Worm (Caenorhabditis elegans) whole organism, late embryonic: ENCODE measurements around the gene C07A4.2.

Source experiments
- C08G9.2 ChIP-seq: sonication (generic microtip); optimal IDR thresholded peaks from 2 replicates; lab custom pipeline; 2016; ENCODE audit warnings: mild to moderate bottlenecking, missing genetic modification characterization, moderate library complexity, missing compliant biosample characterization
- K09A11.1 ChIP-seq: sonication (generic microtip); optimal IDR thresholded peaks from 2 replicates; lab custom pipeline; 2017; ENCODE audit warnings: antibody characterized with exemption, mild to moderate bottlenecking, missing genetic modification characterization, missing compliant biosample characterization; ENCODE audit not compliant: insufficient read depth
- T23F11.4 ChIP-seq: fragments of 200-800 bp; sonication (Bioruptor generic); optimal IDR thresholded peaks from 2 replicates; lab custom pipeline; 2018; ENCODE audit warnings: mild to moderate bottlenecking, missing genetic modification characterization, missing compliant biosample characterization
- Y22D7AL.16 ChIP-seq: sonication (generic microtip); optimal IDR thresholded peaks from 2 replicates; lab custom pipeline; 2016; ENCODE audit warnings: missing genetic modification characterization, missing compliant biosample characterization
- ahr-1 ChIP-seq: sonication (generic microtip); optimal IDR thresholded peaks from 2 replicates; lab custom pipeline; 2016; ENCODE audit warnings: missing genetic modification characterization, missing compliant biosample characterization
- ceh-19 ChIP-seq: fragments of 200-800 bp; sonication (Bioruptor generic); optimal IDR thresholded peaks from 2 replicates; lab custom pipeline; 2018; ENCODE audit warnings: mild to moderate bottlenecking, missing genetic modification characterization, missing compliant biosample characterization
- ceh-2 ChIP-seq: sonication (generic microtip); optimal IDR thresholded peaks from 2 replicates; lab custom pipeline; 2016; ENCODE audit warnings: missing genotype, missing genetic modification characterization, missing compliant biosample characterization
- ceh-22 ChIP-seq: sonication (generic microtip); optimal IDR thresholded peaks from 2 replicates; lab custom pipeline; 2017; ENCODE audit warnings: missing biosample characterization, missing genetic modification characterization
- ceh-31 ChIP-seq: sonication (generic microtip); optimal IDR thresholded peaks from 2 replicates; lab custom pipeline; 2016; ENCODE audit warnings: missing genetic modification characterization, missing compliant biosample characterization
- ceh-34 ChIP-seq: sonication (generic microtip); optimal IDR thresholded peaks from 2 replicates; lab custom pipeline; 2016; ENCODE audit warnings: mild to moderate bottlenecking, missing genetic modification characterization, missing compliant biosample characterization
- ceh-45 ChIP-seq: fragments of 200-800 bp; sonication (Bioruptor generic); IDR thresholded peaks from 2 replicates; pipeline ENCODE4 v1.3.6; 2022; ENCODE audit warnings: missing genetic modification reagents, missing genetic modification characterization, missing compliant biosample characterization
- ceh-6 ChIP-seq: fragments of 200-800 bp; sonication (Bioruptor generic); optimal IDR thresholded peaks from 2 replicates; lab custom pipeline; 2018; ENCODE audit warnings: mild to moderate bottlenecking, missing genetic modification characterization, missing compliant biosample characterization
- ceh-9 ChIP-seq: sonication (generic microtip); optimal IDR thresholded peaks from 2 replicates; lab custom pipeline; 2016; ENCODE audit warnings: mild to moderate bottlenecking, missing genetic modification characterization, inconsistent platforms, missing compliant biosample characterization
- dve-1 ChIP-seq: sonication (generic microtip); optimal IDR thresholded peaks from 2 replicates; lab custom pipeline; 2017; ENCODE audit warnings: antibody characterized with exemption, mild to moderate bottlenecking, missing genetic modification characterization, missing compliant biosample characterization
- elt-2 ChIP-seq: sonication (generic microtip); optimal IDR thresholded peaks from 2 replicates; lab custom pipeline; 2016; ENCODE audit warnings: missing genetic modification reagents, missing genetic modification characterization, missing compliant biosample characterization
- elt-4 ChIP-seq: sonication (generic microtip); optimal IDR thresholded peaks from 2 replicates; lab custom pipeline; 2016; ENCODE audit warnings: missing genetic modification characterization, missing compliant biosample characterization
- fax-1 ChIP-seq: sonication (generic microtip); optimal IDR thresholded peaks from 2 replicates; lab custom pipeline; 2016; ENCODE audit warnings: missing genotype, missing genetic modification characterization, missing compliant biosample characterization
- fkh-10 ChIP-seq: fragments of 150-350 bp; optimal IDR thresholded peaks from 2 replicates; lab custom pipeline; 2014; ENCODE audit warnings: missing biosample characterization, missing genetic modification reagents, missing genetic modification characterization
- fkh-6 ChIP-seq: sonication (generic microtip); optimal IDR thresholded peaks from 2 replicates; lab custom pipeline; 2016; ENCODE audit warnings: missing genetic modification characterization, missing compliant biosample characterization
- hlh-30 ChIP-seq: sonication (generic microtip); optimal IDR thresholded peaks from 2 replicates; lab custom pipeline; 2017; ENCODE audit warnings: antibody characterized with exemption, missing genetic modification characterization, missing compliant biosample characterization; ENCODE audit not compliant: insufficient read depth
- lim-6 ChIP-seq: sonication (generic microtip); optimal IDR thresholded peaks from 2 replicates; lab custom pipeline; 2016; ENCODE audit warnings: missing genetic modification characterization, missing compliant biosample characterization
- lin-11 ChIP-seq: fragments of 200-800 bp; sonication (Bioruptor generic); optimal IDR thresholded peaks from 2 replicates; lab custom pipeline; 2018; ENCODE audit warnings: mild to moderate bottlenecking, missing genetic modification characterization, missing compliant biosample characterization
- madf-2 ChIP-seq: sonication (generic microtip); optimal IDR thresholded peaks from 2 replicates; lab custom pipeline; 2017; ENCODE audit warnings: missing genetic modification characterization, missing compliant biosample characterization
- nhr-232 ChIP-seq: sonication (generic microtip); optimal IDR thresholded peaks from 2 replicates; lab custom pipeline; 2016; ENCODE audit warnings: missing genetic modification characterization, missing compliant biosample characterization
- pat-9 ChIP-seq: fragments of 200-800 bp; sonication (Bioruptor generic); optimal IDR thresholded peaks from 2 replicates; lab custom pipeline; 2018; ENCODE audit warnings: mild to moderate bottlenecking, missing genetic modification characterization, moderate library complexity, missing compliant biosample characterization
- pha-2 ChIP-seq: sonication (generic microtip); optimal IDR thresholded peaks from 2 replicates; lab custom pipeline; 2017; ENCODE audit warnings: mild to moderate bottlenecking, missing genetic modification characterization, missing compliant biosample characterization
- pha-4 ChIP-seq: fragments of 150-350 bp; optimal IDR thresholded peaks from 2 replicates; lab custom pipeline; 2018; ENCODE audit warnings: missing biosample characterization, missing genetic modification reagents, missing genetic modification characterization
- pros-1 ChIP-seq: fragments of 150-350 bp; optimal IDR thresholded peaks from 2 replicates; lab custom pipeline; 2014; ENCODE audit warnings: missing biosample characterization, missing genetic modification reagents, missing genetic modification characterization
- rnt-1 ChIP-seq: sonication (generic microtip); optimal IDR thresholded peaks from 2 replicates; lab custom pipeline; 2016; ENCODE audit warnings: missing genetic modification characterization, missing compliant biosample characterization
- sdc-2 ChIP-seq: sonication (generic microtip); optimal IDR thresholded peaks from 2 replicates; lab custom pipeline; 2016; ENCODE audit warnings: missing genotype, missing genetic modification characterization, missing compliant biosample characterization
- syd-9 ChIP-seq: sonication (generic microtip); optimal IDR thresholded peaks from 2 replicates; lab custom pipeline; 2016; ENCODE audit warnings: mild to moderate bottlenecking, missing genetic modification characterization, moderate library complexity, missing compliant biosample characterization
- tbx-7 ChIP-seq: sonication (generic microtip); optimal IDR thresholded peaks from 2 replicates; lab custom pipeline; 2016; ENCODE audit warnings: missing genotype, missing genetic modification characterization, missing compliant biosample characterization
- unc-42 ChIP-seq: sonication (generic microtip); optimal IDR thresholded peaks from 2 replicates; lab custom pipeline; 2016; ENCODE audit warnings: missing genotype, missing genetic modification characterization, missing compliant biosample characterization
- unc-55 ChIP-seq: sonication (generic microtip); optimal IDR thresholded peaks from 2 replicates; lab custom pipeline; 2017; ENCODE audit warnings: missing biosample characterization, missing genetic modification reagents, missing genetic modification characterization
- ztf-16 ChIP-seq: sonication (generic microtip); optimal IDR thresholded peaks from 2 replicates; lab custom pipeline; 2017; ENCODE audit warnings: missing genetic modification characterization, missing compliant biosample characterization

C07A4.2 gene

DNA sequence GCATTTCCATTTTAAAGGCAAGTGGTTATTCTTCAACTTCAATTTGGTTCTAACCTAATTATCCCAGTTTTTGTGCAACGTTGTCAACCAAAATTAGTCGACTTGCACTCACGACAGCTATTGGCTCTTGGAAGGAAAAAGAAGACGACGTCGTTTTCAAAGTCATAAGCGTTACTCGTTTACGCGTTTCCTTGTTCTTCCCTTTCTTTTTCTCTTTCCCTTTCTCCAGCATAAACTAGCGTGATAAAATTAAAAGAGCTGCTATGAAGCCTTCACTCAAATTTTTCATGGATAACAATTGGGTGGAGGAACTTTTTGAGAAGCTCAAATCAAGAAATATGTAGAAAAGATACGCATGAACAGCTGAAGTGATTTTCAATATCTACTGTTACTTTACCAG, 8.8 kb upstream of the C07A4.2 start:
- TF ChIP-seq pat-9 (tag; lab: Kevin White, UChicago) (no peak), unc-42 (tag; lab: Kevin White, UChicago) (peak; percentile 22)

DNA sequence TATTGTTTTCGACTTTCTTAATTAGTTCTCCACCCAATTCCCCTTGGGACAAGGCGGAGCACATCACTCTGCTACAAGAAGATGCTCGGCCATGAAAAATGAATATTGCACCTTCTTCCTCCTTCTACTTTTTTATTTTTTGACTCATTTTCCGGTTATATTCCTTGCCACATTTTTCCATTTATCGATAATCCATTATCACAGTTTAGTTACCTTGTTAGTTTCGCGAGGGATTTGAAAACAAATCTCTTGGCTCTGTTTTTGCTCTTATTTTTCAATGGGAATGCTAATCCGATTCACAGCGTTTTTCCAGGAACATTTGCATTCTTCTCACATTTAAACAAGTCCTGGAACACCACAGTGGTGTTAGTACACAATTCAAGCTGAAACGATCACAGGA, 5.0 kb upstream of the C07A4.2 start, which contains the start of gene rnp-9:
Gene rnp-9 (plus strand): TSS at position 301 of the 400 bp plus-strand sequence.
- TF ChIP-seq K09A11.1 (tag; lab: Kevin White, UChicago) (no peak), sdc-2 (no peak), T23F11.4 (GFP tag; lab: Kevin White, UChicago) (no peak), ceh-2 (tag; lab: Kevin White, UChicago) (no peak), dve-1 (no peak), lin-11 (tag; lab: Kevin White, UChicago) (no peak), ahr-1 (tag; lab: Kevin White, UChicago) (no peak), pros-1 (no peak), rnt-1 (tag; lab: Kevin White, UChicago) (no peak), ceh-19 (GFP tag; lab: Kevin White, UChicago) (no peak), ceh-9 (tag; lab: Kevin White, UChicago) (no peak)

DNA sequence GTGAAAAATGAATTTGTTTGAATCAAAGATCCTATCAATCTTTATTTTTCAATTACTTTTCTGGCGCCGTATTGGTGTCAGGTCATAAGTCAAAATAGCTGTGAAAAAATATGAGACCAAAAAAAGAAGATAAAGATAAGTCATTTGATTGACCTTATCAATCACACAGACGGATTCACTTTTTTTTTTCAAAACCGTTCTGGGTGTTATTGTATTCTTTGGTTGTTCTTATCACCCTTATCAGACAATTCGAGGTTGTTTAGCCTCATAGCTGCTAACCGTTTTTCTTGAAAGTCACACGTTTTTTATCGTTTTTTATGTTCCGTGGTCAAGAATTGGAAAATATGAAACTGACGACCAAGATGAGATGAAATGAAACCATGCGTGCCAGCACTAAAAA, 3.5 kb upstream of the C07A4.2 start:
- no peak for TF ChIP-seq ztf-16 (tag; lab: Kevin White, UChicago)
- no peak for TF ChIP-seq ceh-45 (GFP tag; lab: Robert Waterston, UW)
- no peak for TF ChIP-seq elt-4 (tag; lab: Kevin White, UChicago)
- no peak for TF ChIP-seq madf-2 (tag; lab: Kevin White, UChicago)
- TF ChIP-seq C08G9.2 (tag; lab: Kevin White, UChicago), result no peak
- no peak for TF ChIP-seq ceh-34 (tag; lab: Kevin White, UChicago)
- no peak for TF ChIP-seq Y22D7AL.16 (tag; lab: Kevin White, UChicago)
- no peak for TF ChIP-seq ahr-1 (tag; lab: Kevin White, UChicago)
- no peak for TF ChIP-seq fkh-10 (GFP tag; lab: Kevin White, UChicago)
- no peak for TF ChIP-seq sdc-2
- TF ChIP-seq, all 69 proteins: peak for 0

DNA sequence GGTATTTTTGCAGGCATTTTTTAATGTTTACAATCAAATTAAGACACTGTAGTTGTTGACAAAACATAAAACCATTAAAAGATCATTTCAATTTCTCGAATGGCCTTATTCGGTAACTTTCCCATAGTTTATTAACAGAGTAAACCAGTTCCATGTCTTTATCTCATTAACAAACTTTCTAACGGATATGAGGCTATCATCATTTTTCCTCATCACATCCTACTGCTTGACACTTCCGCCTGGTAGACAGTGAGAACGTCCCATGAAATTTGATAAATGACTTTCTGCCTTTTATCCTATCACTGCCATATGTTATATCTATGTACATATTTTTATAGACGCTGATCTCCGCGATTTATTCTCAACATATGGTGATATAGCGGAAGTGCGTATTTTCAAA, 1.4 kb upstream of the C07A4.2 start:
- TF ChIP-seq nhr-232 (tag; lab: Kevin White, UChicago), result no peak
- TF ChIP-seq tbx-7 (tag; lab: Kevin White, UChicago), result no peak
- TF ChIP-seq ceh-31 (tag; lab: Kevin White, UChicago), result no peak
- no peak for TF ChIP-seq syd-9 (tag; lab: Kevin White, UChicago)
- TF ChIP-seq lim-6, result no peak
- TF ChIP-seq ceh-6, result no peak
- TF ChIP-seq hlh-30 (tag; lab: Kevin White, UChicago), result no peak
- no peak for TF ChIP-seq ceh-22
- TF ChIP-seq T23F11.4 (GFP tag; lab: Kevin White, UChicago), result no peak
- no peak for TF ChIP-seq elt-4 (tag; lab: Kevin White, UChicago)
- TF ChIP-seq fkh-6 (tag; lab: Kevin White, UChicago), result no peak
- TF ChIP-seq, all 69 proteins: peak for 0

DNA sequence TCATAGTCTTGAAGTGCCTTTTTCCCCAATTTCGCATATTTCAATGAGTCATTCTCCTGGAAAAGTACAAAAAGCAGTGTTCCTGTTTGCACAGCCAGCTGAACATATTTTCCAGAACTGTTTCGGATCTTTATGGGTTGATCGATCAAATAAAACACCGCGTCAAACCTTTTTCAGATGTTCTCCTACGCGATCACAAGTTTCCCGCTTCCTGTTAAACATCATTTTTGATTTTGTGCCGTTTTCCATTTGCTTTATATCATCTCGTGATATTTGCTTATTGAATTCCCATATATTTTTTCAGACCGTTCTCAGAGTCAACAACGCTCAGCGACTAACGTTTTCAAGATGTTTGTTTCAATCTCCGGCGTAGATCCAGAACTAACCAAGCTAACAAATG, 2.7 kb downstream of the C07A4.2 start, which contains the start of gene C07A4.3:
Gene C07A4.3 (plus strand): TSS at position 301 of the 400 bp plus-strand sequence.
- TF ChIP-seq pha-4 (tag; lab: Kevin White, UChicago), result no peak
- TF ChIP-seq elt-2, result no peak
- no peak for TF ChIP-seq dve-1
- no peak for TF ChIP-seq T23F11.4 (GFP tag; lab: Kevin White, UChicago)
- TF ChIP-seq unc-55 (GFP tag; lab: Kevin White, UChicago), result no peak
- TF ChIP-seq fax-1 (tag; lab: Kevin White, UChicago), result no peak
- no peak for TF ChIP-seq pha-2 (tag; lab: Kevin White, UChicago)
- no peak for TF ChIP-seq rnt-1 (tag; lab: Kevin White, UChicago)
